Worm (Caenorhabditis elegans): ENCODE results near the gene C25H3.17.

DNA sequence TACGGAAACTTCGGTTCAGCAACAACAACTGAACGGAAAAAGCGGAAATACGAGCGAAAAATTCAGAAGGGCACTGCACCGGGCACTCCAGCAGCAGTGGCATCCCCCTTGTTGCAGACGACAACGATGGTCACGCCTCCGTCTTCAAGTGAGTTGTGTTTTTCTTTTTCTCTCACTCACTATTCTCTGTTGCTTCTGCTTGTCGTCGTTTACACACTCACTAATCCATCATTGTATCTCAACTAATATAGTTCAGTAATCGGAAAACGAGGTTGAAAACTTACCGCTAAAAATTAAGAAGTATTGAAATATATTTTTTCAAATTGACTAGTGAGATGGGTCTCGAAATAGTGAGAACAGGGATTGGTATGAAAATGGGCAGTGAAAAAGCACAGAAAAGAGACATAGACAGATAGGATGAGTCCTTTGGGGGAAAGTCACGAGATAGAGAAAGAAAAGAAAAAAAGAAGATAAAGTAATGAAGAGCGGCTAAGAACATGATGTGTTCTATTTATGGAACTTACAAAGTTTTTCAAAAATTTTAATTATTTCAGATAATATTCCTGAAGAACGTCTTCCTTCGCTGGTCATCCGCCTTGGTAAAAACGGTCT, 6.2 kb downstream of the C25H3.17 start:
- no peak for TF ChIP-seq unc-62 (GFP tag; optimal IDR thresholded peaks at IDR 0.05)
- TF ChIP-seq lsy-2 (tag; optimal IDR thresholded peaks at IDR 0.05) = no peak
- TF ChIP-seq nhr-12 (tag; optimal IDR thresholded peaks at IDR 0.05) = no peak
- no peak for TF ChIP-seq nhr-76 (tag; optimal IDR thresholded peaks at IDR 0.05)
- no peak for TF ChIP-seq nhr-28 (tag; optimal IDR thresholded peaks at IDR 0.05)
- no peak for TF ChIP-seq ces-1 (GFP tag; optimal IDR thresholded peaks at IDR 0.05)
- no peak for TF ChIP-seq blmp-1 (tag; optimal IDR thresholded peaks at IDR 0.05)
- TF ChIP-seq mep-1 (tag; optimal IDR thresholded peaks at IDR 0.05) = no peak
- no peak for TF ChIP-seq ceh-83 (GFP tag; optimal IDR thresholded peaks at IDR 0.05)
- no peak for TF ChIP-seq hlh-1 (tag; optimal IDR thresholded peaks at IDR 0.05)
- no peak for TF ChIP-seq sptf-1 (tag; optimal IDR thresholded peaks at IDR 0.05)
- TF ChIP-seq M03D4.4 (tag; optimal IDR thresholded peaks at IDR 0.05) = no peak
- TF ChIP-seq flh-1 (GFP tag; optimal IDR thresholded peaks at IDR 0.05) = no peak

Measured in whole organism, mixed stage, embryonic.